Worm (Caenorhabditis elegans): ENCODE results near the gene C35B1.9.

DNA sequence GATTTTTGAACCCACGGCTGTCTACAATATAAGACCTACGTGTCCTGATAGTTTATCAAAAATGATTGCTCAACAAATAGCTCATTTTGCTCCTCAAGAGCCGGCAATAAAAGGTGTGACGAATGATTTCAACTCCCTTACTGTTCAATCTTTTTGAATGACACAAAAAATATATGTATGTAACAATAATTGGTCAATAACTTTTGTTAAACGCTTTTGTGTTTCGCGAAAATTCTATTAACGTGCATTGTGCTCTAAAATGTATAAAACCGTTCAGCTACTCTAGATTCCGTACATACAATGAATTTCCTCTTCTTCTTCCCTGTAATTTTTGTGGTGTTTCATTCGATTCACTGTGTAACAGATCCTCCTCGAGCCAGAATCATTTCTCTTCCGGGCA, 1.2 kb downstream of the C35B1.9 start, which contains the start of gene C35B1.4:
- no peak for TF ChIP-seq skn-1 (tag; optimal IDR thresholded peaks at IDR 0.05)
- no peak for TF ChIP-seq ztf-4 (tag; optimal IDR thresholded peaks at IDR 0.05)
- no peak for TF ChIP-seq nhr-237 (tag; optimal IDR thresholded peaks at IDR 0.05)
- no peak for TF ChIP-seq ZK546.5 (tag; optimal IDR thresholded peaks at IDR 0.05)
- no peak for TF ChIP-seq lin-15B (tag; optimal IDR thresholded peaks at IDR 0.05)
- no peak for TF ChIP-seq nhr-23 (tag; optimal IDR thresholded peaks at IDR 0.05)
- TF ChIP-seq ama-1 (optimal IDR thresholded peaks at IDR 0.05): no peak
- no peak for TF ChIP-seq nhr-11 (tag; optimal IDR thresholded peaks at IDR 0.05)
